Fruit fly (Drosophila melanogaster) whole organism, prepupa: ENCODE results near the gene CG15525.

Experiments
- CG15336 ChIP-seq: fragments of 200-800 bp; sonication (Bioruptor generic); IDR thresholded peaks from 2 replicates; pipeline ENCODE4 v1.3.6; 2022; ENCODE audit warnings: missing biosample characterization, missing genetic modification characterization
- CG34406 ChIP-seq: fragments of 200-800 bp; sonication (Bioruptor generic); optimal IDR thresholded peaks from 3 replicates; lab custom pipeline; 2016; ENCODE audit warnings: missing biosample characterization, missing genetic modification characterization

dm6 chr3R:29993134-29993533 is 4.3 kb downstream of the CG15525 start, which contains the start of gene Acph-1:
- TF ChIP-seq CG15336 (GFP tag; lab: Robert Waterston, UW) (no peak), CG34406 (GFP tag; lab: Kevin White, UChicago) (no peak)
